Worm (Caenorhabditis elegans): ENCODE measurements around the gene imp-3.

imp-3 gene

DNA sequence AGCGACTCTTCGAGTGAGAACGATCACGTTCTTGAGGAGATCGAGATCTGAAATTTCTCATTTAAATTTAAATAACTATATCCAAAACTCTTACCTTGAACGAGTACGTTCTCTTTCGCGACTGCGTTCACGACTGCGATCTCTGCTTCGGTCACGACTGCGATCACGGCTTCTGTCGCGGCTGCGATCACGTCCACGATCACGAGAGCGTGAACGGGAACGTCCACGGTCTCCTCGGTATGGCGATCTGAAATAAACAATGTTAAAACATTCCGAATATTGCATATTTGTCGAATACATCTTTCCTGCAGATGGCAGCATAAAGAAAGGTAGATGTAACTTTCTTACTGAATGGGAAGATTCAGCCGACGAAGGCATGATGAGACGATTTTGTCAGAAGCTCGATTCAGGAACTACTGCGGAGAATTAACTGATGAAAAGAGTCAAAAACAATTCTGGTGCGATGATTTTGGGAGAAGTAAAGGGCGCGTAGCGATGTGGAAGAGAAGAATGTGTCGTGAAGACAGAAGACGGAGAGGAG is 808 bp upstream of the imp-3 start:
- TF ChIP-seq crh-2 (tag; optimal IDR thresholded peaks at IDR 0.05) (no peak), unc-39 (tag; optimal IDR thresholded peaks at IDR 0.05) (no peak), R02D3.7 (tag; optimal IDR thresholded peaks at IDR 0.05) (no peak), lsy-2 (tag; optimal IDR thresholded peaks at IDR 0.05) (no peak), elt-3 (tag; optimal IDR thresholded peaks at IDR 0.05) (no peak), elt-1 (tag; optimal IDR thresholded peaks at IDR 0.05) (no peak), nhr-237 (tag; optimal IDR thresholded peaks at IDR 0.05) (no peak), unc-55 (GFP tag; optimal IDR thresholded peaks at IDR 0.05) (no peak), C34F6.9 (tag; optimal IDR thresholded peaks at IDR 0.05) (no peak), nhr-12 (tag; optimal IDR thresholded peaks at IDR 0.05) (no peak), lin-11 (tag; optimal IDR thresholded peaks at IDR 0.05) (no peak), alr-1 (tag; optimal IDR thresholded peaks at IDR 0.05) (no peak), sem-4 (tag; optimal IDR thresholded peaks at IDR 0.05) (no peak), nhr-6 (tag; optimal IDR thresholded peaks at IDR 0.05) (no peak), nhr-11 (tag; optimal IDR thresholded peaks at IDR 0.05) (no peak), dmd-4 (tag; optimal IDR thresholded peaks at IDR 0.05) (no peak), F13H6.1 (tag; optimal IDR thresholded peaks at IDR 0.05) (no peak), lin-13 (GFP tag; optimal IDR thresholded peaks at IDR 0.05) (no peak), zag-1 (tag; optimal IDR thresholded peaks at IDR 0.05) (no peak), nhr-21 (tag; optimal IDR thresholded peaks at IDR 0.05) (no peak)

DNA sequence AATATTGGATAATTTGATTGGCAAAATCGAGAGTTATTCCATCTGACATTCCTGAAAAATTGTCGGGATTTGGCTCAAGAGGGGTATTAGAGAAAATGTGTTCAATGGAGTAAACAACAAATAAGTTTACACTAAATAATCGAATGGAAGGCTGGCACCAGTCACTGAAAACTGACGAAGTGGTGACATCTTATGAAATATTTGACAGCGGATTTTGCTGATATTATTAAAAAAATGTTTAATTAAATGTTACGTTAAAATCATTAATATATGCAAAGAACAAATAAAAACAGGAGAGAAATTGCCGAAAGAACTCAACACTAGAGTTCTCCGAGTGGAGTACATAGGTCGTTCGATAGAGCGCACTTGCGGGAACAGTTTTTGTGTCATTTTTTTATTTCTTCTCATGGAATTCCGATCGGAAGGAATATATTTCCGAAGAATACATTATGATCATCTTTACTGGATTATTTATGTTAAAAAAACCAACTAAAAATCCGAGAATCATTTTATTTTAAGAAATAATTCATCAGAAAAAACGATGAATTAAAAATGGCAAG is 3.8 kb downstream of the imp-3 start, which contains the start of gene tag-322:
TSS of gene tag-322 (minus strand) at position 51 of the 560 bp plus-strand sequence.
- TF ChIP-seq egl-27 (tag; optimal IDR thresholded peaks at IDR 0.05) = no peak
- TF ChIP-seq blmp-1 (tag; optimal IDR thresholded peaks at IDR 0.05; ENCODE audit: insufficient read depth) = peak; percentile 17
- TF ChIP-seq ztf-11 (tag; optimal IDR thresholded peaks at IDR 0.05) = no peak
- peak; percentile 77 for TF ChIP-seq nhr-25 (tag; optimal IDR thresholded peaks at IDR 0.05)
- peak; percentile 81 for TF ChIP-seq crh-2 (tag; optimal IDR thresholded peaks at IDR 0.05)
- TF ChIP-seq nhr-12 (tag; optimal IDR thresholded peaks at IDR 0.05) = no peak
- TF ChIP-seq alr-1 (tag; optimal IDR thresholded peaks at IDR 0.05) = no peak
- peak; percentile 38 for TF ChIP-seq nhr-129 (tag; optimal IDR thresholded peaks at IDR 0.05)
- no peak for TF ChIP-seq lin-11 (tag; optimal IDR thresholded peaks at IDR 0.05)
- TF ChIP-seq ceh-82 (tag; optimal IDR thresholded peaks at IDR 0.05) = no peak
- TF ChIP-seq unc-55 (GFP tag; optimal IDR thresholded peaks at IDR 0.05) = peak; percentile 77
- TF ChIP-seq dmd-4 (tag; optimal IDR thresholded peaks at IDR 0.05) = no peak
- TF ChIP-seq ceh-16 (tag; optimal IDR thresholded peaks at IDR 0.05) = no peak
- peak; percentile 54 for TF ChIP-seq sem-4 (tag; optimal IDR thresholded peaks at IDR 0.05)
- no peak for TF ChIP-seq zag-1 (tag; optimal IDR thresholded peaks at IDR 0.05)
- no peak for TF ChIP-seq nhr-23 (tag; optimal IDR thresholded peaks at IDR 0.05)
- TF ChIP-seq nhr-10 (tag; optimal IDR thresholded peaks at IDR 0.05) = no peak
- TF ChIP-seq ztf-4 (tag; optimal IDR thresholded peaks at IDR 0.05) = peak; percentile 64
- TF ChIP-seq ztf-1 (GFP tag; conservative IDR thresholded peaks at IDR 0.05) = no peak
- peak; percentile 69 for TF ChIP-seq sma-3 (GFP tag; optimal IDR thresholded peaks at IDR 0.05)
- TF ChIP-seq mdl-1 (tag; optimal IDR thresholded peaks at IDR 0.05) = no peak
- TF ChIP-seq ama-1 (optimal IDR thresholded peaks at IDR 0.05) = no peak
- no peak for TF ChIP-seq elt-1 (tag; optimal IDR thresholded peaks at IDR 0.05)
- peak; percentile 43 for TF ChIP-seq lin-13 (GFP tag; optimal IDR thresholded peaks at IDR 0.05)
- no peak for TF ChIP-seq elt-3 (tag; optimal IDR thresholded peaks at IDR 0.05)
- TF ChIP-seq unc-62 (GFP tag; optimal IDR thresholded peaks at IDR 0.05) = no peak
- peak; percentile 47 for TF ChIP-seq nhr-6 (tag; optimal IDR thresholded peaks at IDR 0.05)
- TF ChIP-seq fos-1 (tag; optimal IDR thresholded peaks at IDR 0.05) = peak; percentile 48
- TF ChIP-seq nhr-11 (tag; optimal IDR thresholded peaks at IDR 0.05) = no peak
- TF ChIP-seq gmeb-1 (tag; optimal IDR thresholded peaks at IDR 0.05) = peak; percentile 61
- TF ChIP-seq sma-9 (GFP tag; optimal IDR thresholded peaks at IDR 0.05) = peak; percentile 73
- no peak for TF ChIP-seq sma-9 (tag; optimal IDR thresholded peaks at IDR 0.05)
- peak; percentile 74 for TF ChIP-seq F13H6.1 (tag; optimal IDR thresholded peaks at IDR 0.05)
- TF ChIP-seq mbf-1 (tag; optimal IDR thresholded peaks at IDR 0.05) = no peak
- TF ChIP-seq ZK546.5 (tag; optimal IDR thresholded peaks at IDR 0.05) = no peak
- TF ChIP-seq aly-2 (tag; optimal IDR thresholded peaks at IDR 0.05) = no peak
- no peak for TF ChIP-seq Y55F3AM.14 (GFP tag; optimal IDR thresholded peaks at IDR 0.05)
- no peak for TF ChIP-seq peb-1 (tag; optimal IDR thresholded peaks at IDR 0.05)
- no peak for TF ChIP-seq nhr-237 (tag; optimal IDR thresholded peaks at IDR 0.05)
- peak; percentile 56 for TF ChIP-seq nhr-21 (tag; optimal IDR thresholded peaks at IDR 0.05)
- TF ChIP-seq snpc-4 (tag; optimal IDR thresholded peaks at IDR 0.05) = no peak
- peak; percentile 72 for TF ChIP-seq C34F6.9 (tag; optimal IDR thresholded peaks at IDR 0.05)
- TF ChIP-seq lin-39 (tag; optimal IDR thresholded peaks at IDR 0.05) = no peak
- TF ChIP-seq R02D3.7 (tag; optimal IDR thresholded peaks at IDR 0.05) = no peak
- no peak for TF ChIP-seq skn-1 (tag; optimal IDR thresholded peaks at IDR 0.05)
- peak; percentile 12 for TF ChIP-seq nhr-77 (tag; optimal IDR thresholded peaks at IDR 0.05)
- no peak for TF ChIP-seq unc-39 (tag; optimal IDR thresholded peaks at IDR 0.05)
- peak; percentile 71 to 91 for TF ChIP-seq lsy-2 (tag; optimal IDR thresholded peaks at IDR 0.05)
- TF ChIP-seq mab-5 (tag; optimal IDR thresholded peaks at IDR 0.05) = no peak
